Worm (Caenorhabditis elegans) whole organism, L3 larva: Measurements from ENCODE around the gene ifas-2.

ENCODE experiments used
- aly-2 ChIP-seq: fragments of 150-350 bp; optimal IDR thresholded peaks from 2 replicates; lab custom pipeline; 2014; ENCODE audit warnings: missing biosample characterization, missing genetic modification characterization
- ama-1 ChIP-seq: fragments of 150-350 bp; optimal IDR thresholded peaks from 2 replicates; lab custom pipeline; 2018
- ceh-28 ChIP-seq: fragments of 150-350 bp; optimal IDR thresholded peaks from 2 replicates; lab custom pipeline; 2014; ENCODE audit warnings: missing biosample characterization, missing genetic modification reagents, missing genetic modification characterization
- ceh-82 ChIP-seq: fragments of 150-350 bp; optimal IDR thresholded peaks from 2 replicates; lab custom pipeline; 2014; ENCODE audit warnings: missing biosample characterization, missing genetic modification characterization
- egl-27 ChIP-seq: sonication (generic microtip); optimal IDR thresholded peaks from 4 replicates; lab custom pipeline; 2017; ENCODE audit warnings: missing biosample characterization, missing genetic modification reagents, missing genetic modification characterization
- egl-5 ChIP-seq: fragments of 150-350 bp; optimal IDR thresholded peaks from 2 replicates; lab custom pipeline; 2017; ENCODE audit warnings: missing biosample characterization, missing genetic modification reagents, missing genetic modification characterization, inconsistent platforms
- elt-2 ChIP-seq: sonication (generic microtip); optimal IDR thresholded peaks from 2 replicates; lab custom pipeline; 2016; ENCODE audit warnings: missing genetic modification reagents, mild to moderate bottlenecking, missing genetic modification characterization, missing compliant biosample characterization
- elt-3 ChIP-seq, 3 experiments: fragments of 150-350 bp in 1 of 3; sonication (generic microtip) in 2 of 3; optimal IDR thresholded peaks; 2 replicates in 2 of 3; 4 replicates in 1 of 3; lab custom pipeline; 2014 to 2017; ENCODE audit warnings: missing biosample characterization in 3 of 3, missing genetic modification characterization in 3 of 3
- eor-1 ChIP-seq, 2 experiments: fragments of 150-350 bp; optimal IDR thresholded peaks; 2 replicates each; lab custom pipeline; 2014 to 2018; ENCODE audit warnings: missing biosample characterization in 2 of 2, missing genetic modification characterization in 2 of 2
- fkh-10 ChIP-seq: sonication (generic microtip); optimal IDR thresholded peaks from 2 replicates; lab custom pipeline; 2017; ENCODE audit warnings: missing biosample characterization, missing genetic modification reagents, missing genetic modification characterization
- fkh-2 ChIP-seq: fragments of 150-350 bp; optimal IDR thresholded peaks from 2 replicates; lab custom pipeline; 2014; ENCODE audit warnings: missing biosample characterization, missing genetic modification reagents, missing genetic modification characterization
- hmg-11 ChIP-seq: sonication (generic microtip); optimal IDR thresholded peaks from 2 replicates; lab custom pipeline; 2016; ENCODE audit warnings: missing genetic modification characterization, missing compliant biosample characterization
- jun-1 ChIP-seq: fragments of 150-350 bp; optimal IDR thresholded peaks from 2 replicates; lab custom pipeline; 2014; ENCODE audit warnings: missing biosample characterization, missing genetic modification reagents, missing genetic modification characterization
- lin-15B ChIP-seq: fragments of 150-350 bp; optimal IDR thresholded peaks from 2 replicates; lab custom pipeline; 2014; ENCODE audit warnings: missing biosample characterization, missing genetic modification characterization
- lin-39 ChIP-seq: fragments of 150-350 bp; optimal IDR thresholded peaks from 2 replicates; lab custom pipeline; 2018; ENCODE audit warnings: missing biosample characterization, missing genetic modification reagents, missing genetic modification characterization
- mml-1 ChIP-seq: fragments of 150-350 bp; sonication (generic microtip); optimal IDR thresholded peaks from 3 replicates; lab custom pipeline; 2014; ENCODE audit warnings: missing biosample characterization, missing genetic modification characterization
- nhr-11 ChIP-seq: fragments of 150-350 bp; optimal IDR thresholded peaks from 2 replicates; lab custom pipeline; 2014; ENCODE audit warnings: missing biosample characterization, missing genetic modification characterization
- nhr-12 ChIP-seq: fragments of 150-350 bp; optimal IDR thresholded peaks from 2 replicates; lab custom pipeline; 2014; ENCODE audit warnings: missing biosample characterization, missing genetic modification characterization
- nhr-23 ChIP-seq: fragments of 150-350 bp; optimal IDR thresholded peaks from 2 replicates; lab custom pipeline; 2014; ENCODE audit warnings: missing biosample characterization, missing genetic modification reagents, missing genetic modification characterization
- nhr-28 ChIP-seq: fragments of 150-350 bp; optimal IDR thresholded peaks from 2 replicates; lab custom pipeline; 2014; ENCODE audit warnings: missing biosample characterization, missing genetic modification characterization
- nhr-43 ChIP-seq: sonication (generic microtip); optimal IDR thresholded peaks from 2 replicates; lab custom pipeline; 2016; ENCODE audit warnings: mild to moderate bottlenecking, missing genetic modification characterization, missing compliant biosample characterization; ENCODE audit not compliant: poor library complexity, severe bottlenecking
- nhr-67 ChIP-seq: fragments of 150-350 bp; optimal IDR thresholded peaks from 2 replicates; lab custom pipeline; 2014; ENCODE audit warnings: missing biosample characterization, missing genetic modification characterization
- nhr-76 ChIP-seq: fragments of 150-350 bp; sonication (generic microtip); optimal IDR thresholded peaks from 5 replicates; lab custom pipeline; 2014; ENCODE audit warnings: missing biosample characterization, missing genetic modification characterization
- nhr-77 ChIP-seq: fragments of 150-350 bp; optimal IDR thresholded peaks from 2 replicates; lab custom pipeline; 2014; ENCODE audit warnings: missing biosample characterization, missing genetic modification characterization
- pha-4 ChIP-seq: fragments of 150-350 bp; optimal IDR thresholded peaks from 2 replicates; lab custom pipeline; 2014; ENCODE audit warnings: missing biosample characterization, missing genetic modification reagents, missing genetic modification characterization
- skn-1 ChIP-seq: fragments of 150-350 bp; optimal IDR thresholded peaks from 2 replicates; lab custom pipeline; 2014; ENCODE audit warnings: missing biosample characterization, missing genetic modification characterization
- tbx-2 ChIP-seq: sonication (generic microtip); optimal IDR thresholded peaks from 2 replicates; lab custom pipeline; 2016; ENCODE audit warnings: mild to moderate bottlenecking, missing genetic modification characterization, missing compliant biosample characterization
- unc-39 ChIP-seq: sonication (generic microtip); optimal IDR thresholded peaks from 4 replicates; lab custom pipeline; 2017; ENCODE audit warnings: missing biosample characterization, missing genetic modification characterization
- unc-62 ChIP-seq: fragments of 150-350 bp; sonication (generic microtip); optimal IDR thresholded peaks from 4 replicates; lab custom pipeline; 2014; ENCODE audit warnings: missing biosample characterization, missing genetic modification reagents, missing genetic modification characterization
- ztf-11 ChIP-seq: fragments of 150-350 bp; optimal IDR thresholded peaks from 2 replicates; lab custom pipeline; 2014; ENCODE audit warnings: missing biosample characterization, missing genetic modification characterization

ifas-2 gene

DNA sequence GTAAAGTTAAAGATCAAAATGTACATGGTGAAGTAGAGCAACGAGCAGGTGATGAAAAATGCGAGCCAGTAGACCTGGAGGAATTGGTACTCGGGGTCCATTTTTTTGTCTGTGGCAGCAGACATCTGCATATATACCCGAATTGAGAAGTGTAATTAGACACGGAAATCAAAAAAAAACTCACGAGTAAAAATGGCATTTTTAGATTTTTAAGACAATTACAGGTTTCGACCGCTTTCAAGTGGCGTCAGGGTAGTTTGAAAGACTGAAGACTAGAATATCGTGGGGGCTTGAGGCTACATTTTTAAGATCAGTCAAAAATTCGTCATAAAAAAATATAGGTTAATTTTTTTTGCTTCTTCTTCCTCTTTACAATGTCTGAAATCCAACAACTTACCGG, 14.0 kb upstream of the ifas-2 start, which contains the start of gene srd-68:
Gene srd-68 (minus strand): TSS at position 101 of the 400 bp plus-strand sequence.
- no peak for TF ChIP-seq elt-3 (tag; optimal IDR thresholded peaks at IDR 0.05; lab: Kevin White, UChicago)
- no peak for TF ChIP-seq aly-2 (tag; lab: Kevin White, UChicago)
- no peak for TF ChIP-seq hmg-11
- TF ChIP-seq lin-15B (tag; lab: Kevin White, UChicago) = no peak
- no peak for TF ChIP-seq egl-5 (tag; lab: Kevin White, UChicago)
- no peak for TF ChIP-seq unc-62 (GFP tag; lab: Kevin White, UChicago)
- TF ChIP-seq skn-1 (tag; lab: Kevin White, UChicago) = no peak
- no peak for TF ChIP-seq elt-2 (tag; lab: Kevin White, UChicago)
- no peak for TF ChIP-seq eor-1 (tag; optimal IDR thresholded peaks at IDR 0.05; lab: Kevin White, UChicago)
- no peak for TF ChIP-seq unc-39 (tag; lab: Kevin White, UChicago)
- no peak for TF ChIP-seq lin-39
- no peak for TF ChIP-seq nhr-43 (tag; lab: Kevin White, UChicago)
- no peak for TF ChIP-seq nhr-67 (tag; lab: Kevin White, UChicago)
- TF ChIP-seq nhr-76 (tag; lab: Kevin White, UChicago) = no peak
- TF ChIP-seq ama-1 (lab: Kevin White, UChicago) = no peak
- TF ChIP-seq nhr-11 (tag; lab: Kevin White, UChicago) = no peak
- TF ChIP-seq fkh-10 (GFP tag; lab: Kevin White, UChicago) = no peak
- TF ChIP-seq jun-1 = no peak
- TF ChIP-seq nhr-28 (tag; lab: Kevin White, UChicago) = no peak

DNA sequence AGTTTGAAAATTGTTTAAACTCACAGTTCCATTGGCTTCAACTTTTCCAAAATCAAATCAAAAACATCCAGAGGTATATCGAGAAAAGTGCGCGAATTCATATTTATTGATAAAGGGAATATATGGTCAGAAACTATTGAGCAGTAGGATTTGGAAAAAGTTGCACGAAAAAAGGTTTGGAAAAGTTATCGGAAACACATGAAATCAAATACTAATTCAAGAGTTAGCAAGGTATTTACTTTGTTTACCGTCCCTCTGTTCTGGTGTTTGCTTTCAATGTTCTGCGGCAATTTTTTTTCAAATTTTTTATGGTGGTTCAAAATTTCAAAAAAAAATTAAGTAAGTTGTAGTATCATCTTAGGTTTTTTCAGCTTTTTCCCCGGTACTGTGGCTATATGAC, 10.7 kb upstream of the ifas-2 start, which contains the start of gene fbxa-45:
Gene fbxa-45 (minus strand): TSS at position 101 of the 400 bp plus-strand sequence.
- no peak for TF ChIP-seq jun-1
- TF ChIP-seq ztf-11 = no peak
- no peak for TF ChIP-seq nhr-28 (tag; lab: Kevin White, UChicago)
- no peak for TF ChIP-seq nhr-43 (tag; lab: Kevin White, UChicago)
- no peak for TF ChIP-seq nhr-77 (tag; lab: Kevin White, UChicago)
- no peak for TF ChIP-seq egl-27
- TF ChIP-seq nhr-11 (tag; lab: Kevin White, UChicago) = no peak
- no peak for TF ChIP-seq nhr-12 (tag; lab: Kevin White, UChicago)
- no peak for TF ChIP-seq skn-1 (tag; lab: Kevin White, UChicago)
- TF ChIP-seq tbx-2 = no peak
- TF ChIP-seq fkh-10 (GFP tag; lab: Kevin White, UChicago) = no peak
- no peak for TF ChIP-seq ceh-28
- no peak for TF ChIP-seq mml-1

DNA sequence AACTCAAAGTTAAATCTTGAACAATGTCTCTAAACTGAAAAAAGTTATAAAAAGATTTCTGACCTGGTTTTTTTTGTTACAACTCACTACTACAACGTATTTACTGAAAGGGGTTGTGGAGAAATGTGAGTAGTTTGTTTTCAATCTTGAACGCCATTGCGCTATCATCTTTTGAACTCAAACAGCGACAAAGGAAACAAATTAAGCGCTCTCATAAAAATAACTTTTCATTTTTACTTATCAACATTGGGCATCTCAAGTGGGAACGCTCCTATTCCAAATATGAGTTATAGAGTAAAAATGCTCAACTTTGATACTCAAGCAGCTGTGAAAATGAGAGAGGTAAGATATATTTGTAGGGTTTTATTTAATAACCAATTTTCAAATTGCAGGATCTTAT, 4.8 kb upstream of the ifas-2 start, which contains the start of gene F09C6.15:
Gene F09C6.15 (plus strand): TSS at position 301 of the 400 bp plus-strand sequence.
- TF ChIP-seq skn-1 (tag; lab: Kevin White, UChicago) (no peak), nhr-76 (tag; lab: Kevin White, UChicago) (no peak), tbx-2 (no peak), nhr-43 (tag; lab: Kevin White, UChicago) (no peak), unc-39 (tag; lab: Kevin White, UChicago) (no peak), fkh-10 (GFP tag; lab: Kevin White, UChicago) (no peak), fkh-2 (tag; lab: Kevin White, UChicago) (no peak), ceh-82 (no peak), nhr-23 (tag; lab: Kevin White, UChicago) (no peak), ceh-28 (no peak)

DNA sequence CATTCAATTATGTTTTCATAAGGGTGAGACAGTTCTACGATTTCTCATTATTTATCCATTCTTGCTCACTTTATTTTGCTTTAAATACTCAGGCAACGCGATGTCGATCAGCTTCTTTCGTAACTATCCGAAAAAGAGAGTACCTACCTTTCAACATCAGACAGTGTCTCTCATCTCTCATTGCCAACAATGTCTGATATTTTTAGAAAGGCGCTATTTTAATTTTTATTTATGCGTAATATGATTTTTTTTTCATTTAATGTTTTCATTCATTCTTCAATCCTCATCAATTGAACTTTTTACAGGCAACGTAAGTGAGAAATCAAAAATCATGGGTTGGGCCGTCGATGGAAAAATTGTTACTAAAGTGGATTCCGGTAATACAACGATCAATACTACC, 3.9 kb downstream of the ifas-2 start, which contains the start of gene F09C6.13:
Gene F09C6.13 (plus strand): TSS at position 301 of the 400 bp plus-strand sequence.
- TF ChIP-seq egl-5 (tag; lab: Kevin White, UChicago) (no peak), mml-1 (no peak), nhr-28 (tag; lab: Kevin White, UChicago) (no peak), aly-2 (tag; lab: Kevin White, UChicago) (no peak), skn-1 (tag; lab: Kevin White, UChicago) (no peak)

DNA sequence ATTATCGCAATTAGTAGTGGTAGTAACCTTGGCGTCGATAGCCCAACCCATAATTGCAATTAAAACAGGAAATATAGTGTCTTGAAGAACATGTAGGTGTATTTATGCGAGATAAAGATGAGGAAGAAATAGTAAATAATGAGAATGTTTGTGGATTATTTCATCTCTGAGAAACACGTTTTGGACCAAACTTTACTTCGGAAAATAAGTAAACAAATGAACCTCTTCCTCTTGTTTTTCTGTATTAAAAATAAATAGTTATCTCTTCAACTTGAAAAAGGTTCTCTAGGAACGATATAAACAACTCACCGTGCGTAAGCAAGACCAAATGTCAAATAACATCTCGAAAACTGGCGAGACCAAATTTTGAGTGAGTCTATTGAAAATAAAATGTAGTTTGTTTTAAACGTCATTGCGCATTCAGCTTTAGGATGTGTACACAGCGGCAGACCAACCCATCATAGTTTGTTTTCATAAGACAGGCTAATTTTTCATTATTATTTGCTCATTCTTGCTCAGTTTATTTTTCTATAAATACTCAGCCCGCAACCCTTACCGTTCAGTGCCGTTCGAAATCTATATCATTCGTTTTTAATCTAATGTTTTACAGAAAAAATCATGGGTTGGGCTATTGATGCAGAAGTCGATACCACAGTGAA, 6.3 kb downstream of the ifas-2 start, which contains the start of the genes F09C6.11 and F09C6.12:
Gene F09C6.11 (minus strand): TSS at position 51 of the 659 bp plus-strand sequence.
Gene F09C6.12 (plus strand): TSS at position 609 of the 659 bp plus-strand sequence.
- TF ChIP-seq egl-5 (tag; lab: Kevin White, UChicago) (no peak), pha-4 (tag; lab: Kevin White, UChicago) (peak; percentile 95)
